Worm (Caenorhabditis elegans) whole organism, young adult: Measurements from ENCODE around the gene dmd-7.
A peak's percentile ranks its signal among the peaks of the same experiment; 100 is the strongest.

Experiments used
- B0019.2 ChIP-seq: fragments of 200-800 bp; sonication (Bioruptor generic); conservative IDR thresholded peaks from 2 replicates; pipeline ENCODE4 v1.3.6; 2022; ENCODE audit warnings: missing genetic modification reagents, missing genetic modification characterization, missing compliant biosample characterization
- B0336.3 ChIP-seq: fragments of 200-800 bp; sonication (Bioruptor generic); IDR thresholded peaks from 2 replicates; pipeline ENCODE4 v1.3.6; 2022; ENCODE audit warnings: missing genetic modification characterization, missing compliant biosample characterization
- F37B4.10 ChIP-seq: fragments of 200-800 bp; sonication (Bioruptor generic); IDR thresholded peaks from 2 replicates; pipeline ENCODE4 v1.3.6; 2022; ENCODE audit warnings: missing genetic modification characterization, missing compliant biosample characterization
- F52B5.7 ChIP-seq: sonication (generic microtip); optimal IDR thresholded peaks from 2 replicates; lab custom pipeline; 2016; ENCODE audit warnings: mild to moderate bottlenecking, missing genetic modification characterization, missing compliant biosample characterization
- F57C9.4 ChIP-seq: sonication (generic microtip); optimal IDR thresholded peaks from 2 replicates; lab custom pipeline; 2017; ENCODE audit warnings: mild to moderate bottlenecking, missing genetic modification characterization, missing compliant biosample characterization
- K12H6.12 ChIP-seq: fragments of 200-800 bp; sonication (Bioruptor generic); optimal IDR thresholded peaks from 2 replicates; lab custom pipeline; 2018; ENCODE audit warnings: mild to moderate bottlenecking, missing genetic modification characterization, missing compliant biosample characterization
- T07F8.4 ChIP-seq: sonication (generic microtip); optimal IDR thresholded peaks from 2 replicates; lab custom pipeline; 2016; ENCODE audit warnings: mild to moderate bottlenecking, missing genetic modification characterization, moderate library complexity, missing compliant biosample characterization
- Y56A3A.18 ChIP-seq: fragments of 200-800 bp; sonication (Bioruptor generic); IDR thresholded peaks from 2 replicates; pipeline ENCODE4 v1.3.6; 2022; ENCODE audit warnings: missing genetic modification reagents, missing genetic modification characterization, missing compliant biosample characterization
- Y67H2A.10 ChIP-seq: fragments of 200-800 bp; sonication (Bioruptor generic); conservative IDR thresholded peaks from 2 replicates; pipeline ENCODE4 v1.3.6; 2022; ENCODE audit warnings: missing genetic modification reagents, missing genetic modification characterization, missing compliant biosample characterization
- Y79H2A.3 ChIP-seq: fragments of 200-800 bp; sonication (Bioruptor generic); conservative IDR thresholded peaks from 2 replicates; pipeline ENCODE4 v1.3.6; 2022; ENCODE audit warnings: missing genetic modification reagents, missing genetic modification characterization, missing compliant biosample characterization
- athp-1 ChIP-seq: sonication (generic microtip); optimal IDR thresholded peaks from 2 replicates; lab custom pipeline; 2017; ENCODE audit warnings: mild to moderate bottlenecking, missing genetic modification characterization, missing compliant biosample characterization
- attf-3 ChIP-seq: fragments of 200-800 bp; sonication (Bioruptor generic); conservative IDR thresholded peaks from 2 replicates; pipeline ENCODE4 v1.3.6; 2022; ENCODE audit warnings: missing genetic modification reagents, missing genetic modification characterization, missing compliant biosample characterization
- cebp-1 ChIP-seq, 2 experiments: fragments of 200-800 bp in 1 of 2; sonication (Bioruptor generic) in 1 of 2; sonication (generic microtip) in 1 of 2; IDR thresholded peaks in 1 of 2; optimal IDR thresholded peaks in 1 of 2; 2 replicates each; pipeline versions ENCODE4 v1.3.6 to Lab custom; 2017 to 2022; ENCODE audit warnings: missing compliant biosample characterization in 2 of 2, missing genetic modification characterization in 2 of 2, mild to moderate bottlenecking in 1 of 2, missing genetic modification reagents in 1 of 2, moderate library complexity in 1 of 2
- cebp-2 ChIP-seq: fragments of 200-800 bp; sonication (Bioruptor generic); IDR thresholded peaks from 2 replicates; pipeline ENCODE4 v1.3.6; 2022; ENCODE audit warnings: missing genetic modification characterization, missing compliant biosample characterization
- ceh-100 ChIP-seq: fragments of 200-800 bp; sonication (Bioruptor generic); IDR thresholded peaks from 2 replicates; pipeline ENCODE4 v1.3.6; 2022; ENCODE audit warnings: missing genetic modification reagents, missing genetic modification characterization, missing compliant biosample characterization
- ceh-79 ChIP-seq: sonication (generic microtip); optimal IDR thresholded peaks from 2 replicates; lab custom pipeline; 2017; ENCODE audit warnings: mild to moderate bottlenecking, missing genetic modification characterization, missing compliant biosample characterization
- chd-7 ChIP-seq: sonication (generic microtip); optimal IDR thresholded peaks from 2 replicates; lab custom pipeline; 2016; ENCODE audit warnings: mild to moderate bottlenecking, missing genetic modification characterization, moderate library complexity, missing compliant biosample characterization
- egl-44 ChIP-seq: fragments of 200-800 bp; sonication (Bioruptor generic); IDR thresholded peaks from 2 replicates; pipeline ENCODE4 v1.3.6; 2022; ENCODE audit warnings: missing genetic modification reagents, missing genetic modification characterization, missing compliant biosample characterization
- ets-4 ChIP-seq: fragments of 200-800 bp; sonication (Bioruptor generic); optimal IDR thresholded peaks from 2 replicates; lab custom pipeline; 2018; ENCODE audit warnings: mild to moderate bottlenecking, missing genetic modification characterization, missing compliant biosample characterization
- gei-17 ChIP-seq: fragments of 200-800 bp; sonication (Bioruptor generic); optimal IDR thresholded peaks from 2 replicates; lab custom pipeline; 2018; ENCODE audit warnings: mild to moderate bottlenecking, missing genetic modification characterization, missing compliant biosample characterization
- hmg-1.2 ChIP-seq: fragments of 200-800 bp; sonication (Bioruptor generic); IDR thresholded peaks from 2 replicates; pipeline ENCODE4 v1.3.6; 2022; ENCODE audit warnings: missing genetic modification reagents, missing genetic modification characterization, missing compliant biosample characterization
- hsf-1 ChIP-seq: fragments of 200-800 bp; sonication (Bioruptor generic); IDR thresholded peaks from 2 replicates; pipeline ENCODE4 v1.3.6; 2022; ENCODE audit warnings: missing genetic modification reagents, missing genetic modification characterization, missing compliant biosample characterization
- let-607 ChIP-seq, 2 experiments: fragments of 200-800 bp in 1 of 2; sonication (Bioruptor generic) in 1 of 2; sonication (generic microtip) in 1 of 2; optimal IDR thresholded peaks; 2 replicates each; lab custom pipeline; 2016 to 2018; ENCODE audit warnings: mild to moderate bottlenecking in 2 of 2, missing compliant biosample characterization in 2 of 2, missing genetic modification characterization in 2 of 2, moderate library complexity in 2 of 2, missing genotype in 1 of 2
- lin-54 ChIP-seq: fragments of 200-800 bp; sonication (Bioruptor generic); optimal IDR thresholded peaks from 2 replicates; lab custom pipeline; 2018; ENCODE audit warnings: mild to moderate bottlenecking, missing genetic modification characterization, missing compliant biosample characterization
- lir-1 ChIP-seq: fragments of 200-800 bp; sonication (Bioruptor generic); conservative IDR thresholded peaks from 2 replicates; pipeline ENCODE4 v1.3.6; 2022; ENCODE audit warnings: missing genetic modification reagents, missing genetic modification characterization, missing compliant biosample characterization
- lsl-1 ChIP-seq: fragments of 200-800 bp; sonication (Bioruptor generic); optimal IDR thresholded peaks from 2 replicates; lab custom pipeline; 2018; ENCODE audit warnings: mild to moderate bottlenecking, missing genetic modification characterization, moderate library complexity, missing compliant biosample characterization
- madf-10 ChIP-seq: sonication (generic microtip); optimal IDR thresholded peaks from 2 replicates; lab custom pipeline; 2016; ENCODE audit warnings: mild to moderate bottlenecking, missing genetic modification characterization, missing compliant biosample characterization
- mcd-1 ChIP-seq: fragments of 200-800 bp; sonication (Bioruptor generic); IDR thresholded peaks from 2 replicates; pipeline ENCODE4 v1.3.6; 2022; ENCODE audit warnings: missing genetic modification reagents, missing genetic modification characterization, missing compliant biosample characterization
- mes-4 ChIP-seq: sonication (generic microtip); optimal IDR thresholded peaks from 2 replicates; lab custom pipeline; 2016; ENCODE audit warnings: missing genotype, missing genetic modification characterization, missing compliant biosample characterization
- nfyb-1 ChIP-seq: fragments of 200-800 bp; sonication (Bioruptor generic); IDR thresholded peaks from 2 replicates; pipeline ENCODE4 v1.3.6; 2022; ENCODE audit warnings: missing genetic modification reagents, missing genetic modification characterization, missing compliant biosample characterization
- nhr-90 ChIP-seq: sonication (generic microtip); optimal IDR thresholded peaks from 2 replicates; lab custom pipeline; 2016; ENCODE audit warnings: missing genotype, mild to moderate bottlenecking, missing genetic modification characterization, missing compliant biosample characterization
- pbrm-1 ChIP-seq: fragments of 200-800 bp; sonication (Bioruptor generic); IDR thresholded peaks from 2 replicates; pipeline ENCODE4 v1.3.6; 2022; ENCODE audit warnings: missing genetic modification reagents, missing genetic modification characterization, missing compliant biosample characterization
- sdz-38 ChIP-seq: sonication (generic microtip); optimal IDR thresholded peaks from 2 replicates; lab custom pipeline; 2016; ENCODE audit warnings: missing genotype, missing genetic modification characterization, missing compliant biosample characterization
- sptf-2 ChIP-seq: fragments of 200-800 bp; sonication (Bioruptor generic); optimal IDR thresholded peaks from 2 replicates; lab custom pipeline; 2018; ENCODE audit warnings: mild to moderate bottlenecking, missing genetic modification characterization, missing compliant biosample characterization
- tbp1 ChIP-seq: fragments of 200-800 bp; sonication (Bioruptor generic); optimal IDR thresholded peaks from 2 replicates; lab custom pipeline; 2018; ENCODE audit warnings: mild to moderate bottlenecking, missing genetic modification characterization, missing compliant biosample characterization
- zfh-2 ChIP-seq: fragments of 200-800 bp; sonication (Bioruptor generic); conservative IDR thresholded peaks from 2 replicates; pipeline ENCODE4 v1.3.6; 2022; ENCODE audit warnings: missing genetic modification reagents, missing genetic modification characterization, missing compliant biosample characterization
- zim-3 ChIP-seq: sonication (generic microtip); optimal IDR thresholded peaks from 2 replicates; lab custom pipeline; 2017; ENCODE audit warnings: mild to moderate bottlenecking, missing genetic modification characterization, moderate library complexity, missing compliant biosample characterization
- ztf-22 ChIP-seq: fragments of 200-800 bp; sonication (Bioruptor generic); optimal IDR thresholded peaks from 2 replicates; lab custom pipeline; 2018; ENCODE audit warnings: mild to moderate bottlenecking, missing genetic modification characterization, moderate library complexity, missing compliant biosample characterization
- ztf-25 ChIP-seq: fragments of 200-800 bp; sonication (Bioruptor generic); IDR thresholded peaks from 2 replicates; pipeline ENCODE4 v1.3.6; 2022; ENCODE audit warnings: missing genetic modification reagents, missing genetic modification characterization, missing compliant biosample characterization
- ztf-26 ChIP-seq: sonication (generic microtip); optimal IDR thresholded peaks from 2 replicates; lab custom pipeline; 2017; ENCODE audit warnings: missing genetic modification characterization, missing compliant biosample characterization
- ztf-3 ChIP-seq: fragments of 200-800 bp; sonication (Bioruptor generic); optimal IDR thresholded peaks from 2 replicates; lab custom pipeline; 2018; ENCODE audit warnings: mild to moderate bottlenecking, missing genetic modification characterization, missing compliant biosample characterization

Gene dmd-7

ce11 chrV:6225745-6226528 lies 20.8 kb upstream of the dmd-7 start (continued):
- TF ChIP-seq gei-17 (GFP tag; lab: Kevin White, UChicago) (peak; percentile 4), ztf-22 (no peak)

ce11 chrV:6226530-6227125 lies 20.1 kb upstream of the dmd-7 start, which contains the start of gene W06H8.6:
Gene W06H8.6, minus strand, starts transcription at chrV:6227010.
- peak; percentile 75 for TF ChIP-seq zfh-2
- TF ChIP-seq Y79H2A.3 (GFP tag; lab: Robert Waterston, UW): 0 out of 2 replicates have a peak, but pooled peaks have one; percentile 20
- TF ChIP-seq T07F8.4 (tag; lab: Kevin White, UChicago): no peak
- no peak for TF ChIP-seq F57C9.4 (tag; lab: Kevin White, UChicago)
- TF ChIP-seq chd-7 (tag; lab: Kevin White, UChicago): peak; percentile 41
- TF ChIP-seq sptf-2 (GFP tag; lab: Kevin White, UChicago): no peak
- TF ChIP-seq ztf-25: 0 out of 2 replicates have a peak, but pooled peaks have one; percentile 54
- peak; percentile 63 for TF ChIP-seq ets-4 (GFP tag; lab: Kevin White, UChicago)
- peak; percentile 34 for TF ChIP-seq K12H6.12 (tag; lab: Kevin White, UChicago)
- 0 out of 2 replicates have a peak, but pooled peaks have one; percentile 57 for TF ChIP-seq cebp-2 (GFP tag; lab: Robert Waterston, UW)
- TF ChIP-seq cebp-1 (GFP tag; IDR thresholded peaks at IDR 0.05; lab: Robert Waterston, UW): no peak
- TF ChIP-seq cebp-1 (tag; optimal IDR thresholded peaks at IDR 0.05; lab: Kevin White, UChicago): peak; percentile 47
- peak in 1 of 2 experiments; percentile 34 for TF ChIP-seq let-607 (tag; optimal IDR thresholded peaks at IDR 0.05; lab: Kevin White, UChicago)
- peak; percentile 28; the same call in 1 of the 2 replicates for TF ChIP-seq hmg-1.2
- 0 out of 2 replicates have a peak, but pooled peaks have one; percentile 12 for TF ChIP-seq B0336.3 (GFP tag; lab: Robert Waterston, UW)
- peak; percentile 20 for TF ChIP-seq lin-54
- peak; percentile 31; the same call in 1 of the 2 replicates for TF ChIP-seq Y56A3A.18 (GFP tag; lab: Robert Waterston, UW)
- peak; percentile 69 for TF ChIP-seq ztf-3
- TF ChIP-seq mcd-1 (GFP tag; lab: Robert Waterston, UW): peak; percentile 51
- TF ChIP-seq F37B4.10 (GFP tag; lab: Robert Waterston, UW): no peak
- no peak for TF ChIP-seq zim-3 (tag; lab: Kevin White, UChicago)
- TF ChIP-seq nfyb-1 (GFP tag; lab: Robert Waterston, UW): 0 out of 2 replicates have a peak, but pooled peaks have one; percentile 67
- TF ChIP-seq lsl-1: no peak
- TF ChIP-seq mes-4: no peak
- peak; percentile 65 for TF ChIP-seq F52B5.7 (tag; lab: Kevin White, UChicago)
- TF ChIP-seq madf-10 (tag; lab: Kevin White, UChicago): peak; percentile 13
- TF ChIP-seq pbrm-1 (GFP tag; lab: Robert Waterston, UW): peak; percentile 36; the same call in 1 of the 2 replicates
- peak; percentile 28 for TF ChIP-seq athp-1 (tag; lab: Kevin White, UChicago)
- peak; percentile 38 for TF ChIP-seq nhr-90 (tag; lab: Kevin White, UChicago)

- TF ChIP-seq tbp1: peak; percentile 52
- peak; percentile 54; the same call in 1 of the 2 replicates for TF ChIP-seq attf-3
- no peak for TF ChIP-seq ceh-100 (GFP tag; lab: Robert Waterston, UW)
- peak; percentile 86 for TF ChIP-seq ztf-26
- peak; percentile 88 for TF ChIP-seq egl-44 (GFP tag; lab: Robert Waterston, UW)
- no peak for TF ChIP-seq ceh-79 (tag; lab: Kevin White, UChicago)
- no peak for TF ChIP-seq F52B5.7 (tag; lab: Kevin White, UChicago)
- TF ChIP-seq pbrm-1 (GFP tag; lab: Robert Waterston, UW): peak; percentile 81
- peak; percentile 97 for TF ChIP-seq hmg-1.2
- no peak for TF ChIP-seq Y67H2A.10 (GFP tag; lab: Robert Waterston, UW)
- no peak for TF ChIP-seq sdz-38 (tag; lab: Kevin White, UChicago)
- TF ChIP-seq lir-1 (GFP tag; lab: Robert Waterston, UW): peak; percentile 53; the same call in 1 of the 2 replicates
- 0 out of 2 replicates have a peak, but pooled peaks have one; percentile 22 for TF ChIP-seq hsf-1 (GFP tag; lab: Robert Waterston, UW)
- TF ChIP-seq B0019.2 (GFP tag; lab: Robert Waterston, UW): no peak
Measured at ce11 chrV:6227326-6228246, 19.1 kb upstream of the dmd-7 start.
